Fruit fly (Drosophila melanogaster): Measurements from ENCODE around the gene CG32536.

dm6 chrX:19261528-19262102 is 15.1 kb downstream of the CG32536 start, which contains the start of gene Vav:
- no peak for TF ChIP-seq Eip93F (GFP tag; optimal IDR thresholded peaks at IDR 0.05)
- no peak for TF ChIP-seq CG4318 (GFP tag; optimal IDR thresholded peaks at IDR 0.05)
- no peak for TF ChIP-seq Hr38 (GFP tag; optimal IDR thresholded peaks at IDR 0.05)
- TF ChIP-seq dac (GFP tag; optimal IDR thresholded peaks at IDR 0.05): no peak
- TF ChIP-seq CG10669 (GFP tag; optimal IDR thresholded peaks at IDR 0.05): no peak
- no peak for TF ChIP-seq CG16779 (tag; optimal IDR thresholded peaks at IDR 0.05)
- TF ChIP-seq CG8319 (GFP tag; optimal IDR thresholded peaks at IDR 0.05): no peak
- no peak for TF ChIP-seq CG1621 (tag; optimal IDR thresholded peaks at IDR 0.05)
- no peak for TF ChIP-seq Hr4 (GFP tag; optimal IDR thresholded peaks at IDR 0.05)
- TF ChIP-seq Sox102F (GFP tag; optimal IDR thresholded peaks at IDR 0.05): no peak
- no peak for TF ChIP-seq Sox15 (GFP tag; optimal IDR thresholded peaks at IDR 0.05)

All from whole organism, prepupa.